Worm (Caenorhabditis elegans) whole organism, L2 larva: ENCODE data around the gene prmt-4.

Experiments
- C34F6.9 ChIP-seq: fragments of 150-350 bp; optimal IDR thresholded peaks from 2 replicates; lab custom pipeline; 2014; ENCODE audit warnings: missing biosample characterization, missing genetic modification characterization
- F13H6.1 ChIP-seq: sonication (generic microtip); optimal IDR thresholded peaks from 2 replicates; lab custom pipeline; 2016; ENCODE audit warnings: missing genetic modification characterization, missing compliant biosample characterization
- R02D3.7 ChIP-seq: fragments of 150-350 bp; optimal IDR thresholded peaks from 2 replicates; lab custom pipeline; 2014; ENCODE audit warnings: missing biosample characterization, missing genetic modification characterization
- Y55F3AM.14 ChIP-seq: fragments of 200-800 bp; sonication (Bioruptor generic); optimal IDR thresholded peaks from 2 replicates; lab custom pipeline; 2018; ENCODE audit warnings: mild to moderate bottlenecking, missing genetic modification characterization, missing compliant biosample characterization
- ZK546.5 ChIP-seq: sonication (generic microtip); optimal IDR thresholded peaks from 2 replicates; lab custom pipeline; 2017; ENCODE audit warnings: missing biosample characterization, missing genetic modification characterization
- alr-1 ChIP-seq: fragments of 150-350 bp; optimal IDR thresholded peaks from 2 replicates; lab custom pipeline; 2014; ENCODE audit warnings: missing biosample characterization, missing genetic modification characterization
- aly-2 ChIP-seq: fragments of 150-350 bp; optimal IDR thresholded peaks from 2 replicates; lab custom pipeline; 2014; ENCODE audit warnings: missing biosample characterization, missing genetic modification characterization
- ama-1 ChIP-seq: fragments of 150-350 bp; optimal IDR thresholded peaks from 2 replicates; lab custom pipeline; 2018; ENCODE audit warnings: inconsistent platforms
- blmp-1 ChIP-seq: sonication (generic microtip); optimal IDR thresholded peaks from 2 replicates; lab custom pipeline; 2017; ENCODE audit warnings: missing genetic modification characterization, mild to moderate bottlenecking, missing compliant biosample characterization, antibody characterized with exemption, moderate library complexity; ENCODE audit not compliant: insufficient read depth
- ceh-16 ChIP-seq: fragments of 150-350 bp; optimal IDR thresholded peaks from 2 replicates; lab custom pipeline; 2014; ENCODE audit warnings: missing biosample characterization, missing genetic modification characterization
- ceh-82 ChIP-seq: fragments of 150-350 bp; optimal IDR thresholded peaks from 2 replicates; lab custom pipeline; 2014; ENCODE audit warnings: missing biosample characterization, missing genetic modification characterization
- crh-2 ChIP-seq: sonication (generic microtip); optimal IDR thresholded peaks from 2 replicates; lab custom pipeline; 2017; ENCODE audit warnings: missing biosample characterization, missing genetic modification characterization
- dmd-4 ChIP-seq: sonication (generic microtip); optimal IDR thresholded peaks from 2 replicates; lab custom pipeline; 2017; ENCODE audit warnings: missing biosample characterization, missing genetic modification characterization
- egl-27 ChIP-seq: sonication (generic microtip); optimal IDR thresholded peaks from 3 replicates; lab custom pipeline; 2017; ENCODE audit warnings: missing biosample characterization, missing genetic modification reagents, missing genetic modification characterization
- elt-1 ChIP-seq: fragments of 150-350 bp; optimal IDR thresholded peaks from 2 replicates; lab custom pipeline; 2014; ENCODE audit warnings: missing biosample characterization, missing genetic modification characterization
- elt-3 ChIP-seq: sonication (generic microtip); optimal IDR thresholded peaks from 2 replicates; lab custom pipeline; 2017; ENCODE audit warnings: missing biosample characterization, missing genetic modification characterization
- gmeb-1 ChIP-seq: fragments of 150-350 bp; optimal IDR thresholded peaks from 2 replicates; lab custom pipeline; 2014; ENCODE audit warnings: missing biosample characterization, missing genetic modification characterization
- lin-11 ChIP-seq: fragments of 150-350 bp; sonication (generic microtip); optimal IDR thresholded peaks from 2 replicates; lab custom pipeline; 2014; ENCODE audit warnings: missing biosample characterization, missing genetic modification characterization, inconsistent platforms, mixed read lengths
- lin-13 ChIP-seq: fragments of 150-350 bp; optimal IDR thresholded peaks from 2 replicates; lab custom pipeline; 2014; ENCODE audit warnings: missing biosample characterization, missing genetic modification reagents, missing genetic modification characterization
- lsy-2 ChIP-seq, 2 experiments: fragments of 150-350 bp in 1 of 2; sonication (generic microtip) in 1 of 2; optimal IDR thresholded peaks; 2 replicates each; lab custom pipeline; 2014 to 2017; ENCODE audit warnings: missing biosample characterization in 2 of 2, missing genetic modification characterization in 2 of 2
- mab-5 ChIP-seq: fragments of 150-350 bp; optimal IDR thresholded peaks from 2 replicates; lab custom pipeline; 2014; ENCODE audit warnings: missing biosample characterization, missing genetic modification characterization
- mbf-1 ChIP-seq: sonication (generic microtip); optimal IDR thresholded peaks from 2 replicates; lab custom pipeline; 2017; ENCODE audit warnings: missing biosample characterization, missing genetic modification characterization
- nhr-10 ChIP-seq: sonication (generic microtip); optimal IDR thresholded peaks from 2 replicates; lab custom pipeline; 2017; ENCODE audit warnings: missing biosample characterization, missing genetic modification characterization
- nhr-11 ChIP-seq: fragments of 150-350 bp; optimal IDR thresholded peaks from 2 replicates; lab custom pipeline; 2014; ENCODE audit warnings: missing biosample characterization, missing genetic modification characterization
- nhr-129 ChIP-seq: fragments of 150-350 bp; optimal IDR thresholded peaks from 2 replicates; lab custom pipeline; 2014; ENCODE audit warnings: missing biosample characterization, missing genetic modification characterization
- nhr-23 ChIP-seq: fragments of 150-350 bp; optimal IDR thresholded peaks from 2 replicates; lab custom pipeline; 2014; ENCODE audit warnings: missing biosample characterization, missing genetic modification reagents, missing genetic modification characterization
- nhr-237 ChIP-seq: fragments of 150-350 bp; optimal IDR thresholded peaks from 2 replicates; lab custom pipeline; 2014; ENCODE audit warnings: missing biosample characterization, missing genetic modification characterization
- nhr-25 ChIP-seq: fragments of 150-350 bp; sonication (generic microtip); optimal IDR thresholded peaks from 3 replicates; lab custom pipeline; 2014; ENCODE audit warnings: missing biosample characterization, missing genetic modification characterization
- nhr-6 ChIP-seq: fragments of 150-350 bp; optimal IDR thresholded peaks from 2 replicates; lab custom pipeline; 2014; ENCODE audit warnings: missing biosample characterization, missing genetic modification characterization
- nhr-77 ChIP-seq: fragments of 150-350 bp; optimal IDR thresholded peaks from 2 replicates; lab custom pipeline; 2014; ENCODE audit warnings: missing biosample characterization, missing genetic modification characterization
- sem-4 ChIP-seq: fragments of 150-350 bp; optimal IDR thresholded peaks from 2 replicates; lab custom pipeline; 2014; ENCODE audit warnings: missing biosample characterization, missing genetic modification reagents, missing genetic modification characterization
- sma-3 ChIP-seq: sonication (generic microtip); optimal IDR thresholded peaks from 2 replicates; lab custom pipeline; 2016; ENCODE audit warnings: missing genetic modification reagents, missing genetic modification characterization, missing compliant biosample characterization
- snpc-4 ChIP-seq: fragments of 150-350 bp; optimal IDR thresholded peaks from 2 replicates; lab custom pipeline; 2014; ENCODE audit warnings: missing biosample characterization, missing genetic modification characterization
- unc-39 ChIP-seq: fragments of 150-350 bp; optimal IDR thresholded peaks from 2 replicates; lab custom pipeline; 2014; ENCODE audit warnings: missing biosample characterization, missing genetic modification characterization
- unc-55 ChIP-seq: fragments of 150-350 bp; sonication (generic microtip); optimal IDR thresholded peaks from 3 replicates; lab custom pipeline; 2014; ENCODE audit warnings: missing biosample characterization, missing genetic modification reagents, missing genetic modification characterization
- unc-62 ChIP-seq: fragments of 150-350 bp; optimal IDR thresholded peaks from 2 replicates; lab custom pipeline; 2014; ENCODE audit warnings: missing biosample characterization, missing genetic modification reagents, missing genetic modification characterization
- zag-1 ChIP-seq: fragments of 150-350 bp; optimal IDR thresholded peaks from 2 replicates; lab custom pipeline; 2014; ENCODE audit warnings: missing biosample characterization, missing genetic modification characterization
- ztf-4 ChIP-seq: fragments of 150-350 bp; optimal IDR thresholded peaks from 2 replicates; lab custom pipeline; 2014; ENCODE audit warnings: missing biosample characterization, missing genetic modification characterization

Gene prmt-4

DNA sequence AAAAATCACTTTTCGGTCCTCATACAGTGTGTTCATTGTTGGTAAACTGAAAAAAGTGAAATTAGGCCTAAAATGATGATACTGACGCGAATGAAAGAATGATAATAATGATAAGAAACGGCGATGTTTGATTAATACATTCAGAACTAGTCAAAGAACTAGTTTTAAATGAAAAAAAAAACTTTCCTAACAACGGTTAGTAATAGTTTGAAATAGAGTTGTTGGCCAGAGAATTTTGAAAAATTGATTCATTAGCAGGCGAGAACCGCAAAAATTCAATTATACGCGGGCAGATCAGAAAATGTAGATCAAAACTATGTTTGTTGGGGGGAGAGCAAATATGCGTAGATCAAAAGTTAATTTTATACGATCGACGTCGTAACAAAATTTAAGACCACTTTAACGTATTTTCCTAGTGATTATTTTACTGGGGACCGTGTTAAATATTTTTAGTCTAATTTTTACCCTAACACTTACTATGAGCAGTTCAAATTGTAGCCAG is 32.6 kb downstream of the prmt-4 start, which contains the start of gene F56A11.5:
Gene F56A11.5 (minus strand): TSS at position 51 of the 502 bp plus-strand sequence.
- TF ChIP-seq mab-5 (tag; lab: Kevin White, UChicago): no peak
- no peak for TF ChIP-seq ama-1
- TF ChIP-seq C34F6.9 (tag; lab: Kevin White, UChicago): no peak
- no peak for TF ChIP-seq zag-1
- no peak for TF ChIP-seq ceh-16 (tag; lab: Kevin White, UChicago)
- no peak for TF ChIP-seq mbf-1 (tag; lab: Kevin White, UChicago)
- no peak for TF ChIP-seq ZK546.5 (tag; lab: Kevin White, UChicago)
- no peak for TF ChIP-seq nhr-11
- no peak for TF ChIP-seq ceh-82 (tag; lab: Kevin White, UChicago)
- no peak for TF ChIP-seq snpc-4 (tag; lab: Kevin White, UChicago)
- no peak for TF ChIP-seq elt-3 (tag; lab: Kevin White, UChicago)
- no peak for TF ChIP-seq lsy-2 (tag; optimal IDR thresholded peaks at IDR 0.05; lab: Kevin White, UChicago)
- no peak for TF ChIP-seq unc-39 (tag; lab: Kevin White, UChicago)
- no peak for TF ChIP-seq F13H6.1 (tag; lab: Kevin White, UChicago)
- no peak for TF ChIP-seq aly-2 (tag; lab: Kevin White, UChicago)
- TF ChIP-seq sem-4: no peak
- TF ChIP-seq, all 48 proteins: peak for 0

DNA sequence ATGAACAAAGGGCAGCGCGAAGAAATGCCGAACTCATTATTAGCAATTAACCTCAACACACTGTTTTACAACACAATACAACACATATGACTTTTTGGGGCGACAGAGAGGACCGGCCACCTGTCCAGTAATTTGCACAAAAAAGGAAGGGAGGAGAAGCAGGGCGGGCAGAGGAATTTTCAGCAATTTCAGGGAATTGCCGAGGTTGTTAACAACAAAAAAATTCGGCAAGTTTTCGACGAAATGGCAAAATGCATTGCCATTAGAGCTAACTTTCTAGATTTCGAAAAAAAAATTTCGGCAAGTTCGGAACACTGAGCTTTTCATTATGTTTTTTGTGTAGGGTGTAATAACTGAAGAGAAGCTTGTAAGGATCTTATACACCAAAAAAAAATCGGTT is 39.4 kb downstream of the prmt-4 start:
- TF ChIP-seq nhr-25: no peak
- TF ChIP-seq ceh-16 (tag; lab: Kevin White, UChicago): no peak

DNA sequence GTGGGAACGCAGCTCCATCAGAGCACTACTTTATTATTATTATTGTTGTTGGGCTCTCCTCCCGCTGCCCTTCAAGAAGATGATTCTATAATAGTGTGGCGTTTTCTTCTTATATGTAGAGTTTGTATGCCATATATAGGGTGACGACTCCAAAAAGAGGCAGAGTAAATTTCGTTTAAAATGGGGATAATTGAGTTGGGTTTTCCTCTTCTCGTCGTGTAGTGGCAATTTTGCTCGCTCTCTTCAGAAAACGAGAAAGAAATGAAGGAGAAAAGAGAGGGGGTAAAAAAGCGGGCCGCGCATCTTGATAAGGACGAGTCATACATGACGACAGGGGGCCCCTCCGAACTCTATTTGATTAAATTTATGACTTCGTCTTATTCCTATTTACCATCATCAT is 40.0 kb downstream of the prmt-4 start:
- no peak for TF ChIP-seq crh-2
- TF ChIP-seq, all 48 proteins: peak for 0

DNA sequence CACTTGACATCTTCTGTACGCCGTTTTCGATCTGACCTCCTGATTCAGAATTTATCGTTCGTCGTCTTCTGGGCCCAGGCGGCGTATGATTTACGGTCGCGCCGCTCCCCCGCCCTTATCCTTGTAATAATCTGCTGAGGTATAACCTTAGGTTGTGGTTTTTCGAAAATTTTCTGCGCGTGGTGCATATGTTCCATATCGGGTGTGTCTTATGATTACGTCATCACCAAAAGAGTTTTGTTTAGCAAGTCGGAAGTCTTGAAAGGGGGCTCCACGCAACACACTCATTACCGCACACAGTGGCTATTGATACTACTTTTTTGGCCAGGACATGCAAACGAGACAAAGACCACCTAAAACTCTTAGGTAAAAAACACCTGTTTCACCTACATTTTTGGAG is 42.7 kb downstream of the prmt-4 start:
- TF ChIP-seq nhr-10 (tag; lab: Kevin White, UChicago) (no peak), blmp-1 (tag; lab: Kevin White, UChicago) (no peak), gmeb-1 (no peak), ztf-4 (tag; lab: Kevin White, UChicago) (no peak), egl-27 (tag; lab: Kevin White, UChicago) (no peak), mab-5 (tag; lab: Kevin White, UChicago) (no peak), sma-3 (no peak), unc-55 (GFP tag; lab: Kevin White, UChicago) (no peak), unc-62 (no peak), elt-3 (tag; lab: Kevin White, UChicago) (no peak), nhr-23 (no peak), nhr-6 (tag; lab: Kevin White, UChicago) (no peak), nhr-77 (tag; lab: Kevin White, UChicago) (no peak), elt-1 (no peak)

DNA sequence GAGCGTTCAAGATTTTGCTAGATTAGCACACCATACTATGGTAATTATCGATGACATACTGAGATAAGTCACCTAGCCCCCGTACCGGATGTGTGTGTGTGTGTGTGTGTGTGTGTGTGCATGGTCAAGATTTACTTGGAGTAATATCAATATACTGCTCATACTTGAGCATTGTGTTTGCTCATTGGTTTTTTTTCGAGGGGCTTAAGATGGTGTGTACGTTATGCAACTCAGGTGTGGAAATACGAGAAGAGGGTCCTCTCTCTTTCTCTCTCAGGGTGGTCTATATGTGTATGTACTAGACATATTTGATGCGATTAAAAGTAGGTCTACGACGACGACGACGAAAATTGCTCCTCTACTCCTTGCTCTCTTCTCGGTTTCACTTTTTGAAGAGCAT is 43.1 kb downstream of the prmt-4 start:
- TF ChIP-seq Y55F3AM.14 (GFP tag; lab: Kevin White, UChicago) (no peak), unc-39 (tag; lab: Kevin White, UChicago) (no peak), aly-2 (tag; lab: Kevin White, UChicago) (no peak), ZK546.5 (tag; lab: Kevin White, UChicago) (no peak), ama-1 (no peak), dmd-4 (tag; lab: Kevin White, UChicago) (no peak), gmeb-1 (no peak), nhr-237 (tag; lab: Kevin White, UChicago) (no peak)
- TF ChIP-seq, all 48 proteins: peak for 0

DNA sequence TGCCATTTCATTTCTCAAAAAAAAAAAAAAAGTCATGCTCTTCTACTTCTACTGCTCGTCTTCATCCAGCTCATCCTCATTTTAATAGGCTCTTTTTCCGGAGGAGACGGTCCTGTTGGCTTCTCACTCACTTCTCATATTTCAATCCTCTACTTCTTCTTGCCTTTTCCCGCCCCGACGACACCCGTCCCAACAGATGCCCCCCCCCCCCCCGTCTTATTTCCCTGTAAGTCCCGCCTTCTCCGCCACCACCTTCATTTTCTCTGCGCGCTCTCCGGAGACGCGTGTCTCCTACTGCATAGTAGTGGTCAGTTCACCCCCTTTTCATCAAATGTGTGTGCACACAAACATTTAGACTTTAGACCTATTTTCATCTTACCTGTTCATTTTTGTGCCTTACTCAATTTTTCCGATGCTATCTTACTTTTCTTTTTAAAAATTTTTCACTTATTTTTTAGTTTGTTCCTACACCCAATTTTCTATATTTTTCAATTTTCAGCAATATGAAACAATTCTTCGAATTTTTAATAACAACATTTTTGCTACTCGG is 44.6 kb downstream of the prmt-4 start, which contains the start of gene efn-4:
Gene efn-4 (plus strand): TSS at position 500 of the 550 bp plus-strand sequence.
- TF ChIP-seq nhr-11 (no peak), snpc-4 (tag; lab: Kevin White, UChicago) (no peak), R02D3.7 (tag; lab: Kevin White, UChicago) (no peak), nhr-6 (tag; lab: Kevin White, UChicago) (no peak), gmeb-1 (no peak), lin-13 (GFP tag; lab: Kevin White, UChicago) (no peak), nhr-129 (no peak), ZK546.5 (tag; lab: Kevin White, UChicago) (no peak), F13H6.1 (tag; lab: Kevin White, UChicago) (no peak), crh-2 (no peak), dmd-4 (tag; lab: Kevin White, UChicago) (no peak), unc-39 (tag; lab: Kevin White, UChicago) (no peak), elt-1 (no peak), nhr-25 (no peak), nhr-237 (tag; lab: Kevin White, UChicago) (no peak), lsy-2 (tag; optimal IDR thresholded peaks at IDR 0.05; lab: Kevin White, UChicago) (no peak), mab-5 (tag; lab: Kevin White, UChicago) (no peak), ceh-16 (tag; lab: Kevin White, UChicago) (no peak), alr-1 (tag; lab: Kevin White, UChicago) (no peak), lin-11 (tag; lab: Kevin White, UChicago) (no peak)
